Fruit fly (Drosophila melanogaster): ENCODE data around the gene CG46448.

CG46448 gene

dm6 chr2L:2373818-2374746, 17.4 kb upstream of the CG46448 start, which contains the start of the genes CG3609 and CG15390 (continued):
- TF ChIP-seq CG8388 (GFP tag; optimal IDR thresholded peaks at IDR 0.05) (peak; percentile 31), CG11456 (GFP tag; IDR thresholded peaks at IDR 0.05) (peak; percentile 96), Atf-2 (GFP tag; optimal IDR thresholded peaks at IDR 0.05) (peak; percentile 80), CG1792 (GFP tag; optimal IDR thresholded peaks at IDR 0.05) (peak; percentile 78), CG3995 (GFP tag; optimal IDR thresholded peaks at IDR 0.05) (peak; percentile 31), CG9932 (GFP tag; IDR thresholded peaks at IDR 0.05) (peak; percentile 97), CG5953 (GFP tag; IDR thresholded peaks at IDR 0.05) (peak; percentile 51; the same call in 1 of the 2 replicates), Awh (GFP tag; IDR thresholded peaks at IDR 0.05) (peak; percentile 74), CG4404 (GFP tag; IDR thresholded peaks at IDR 0.05) (peak; percentile 51), crp (GFP tag; optimal IDR thresholded peaks at IDR 0.05) (peak; percentile 85 to 99), HmgZ (tag; optimal IDR thresholded peaks at IDR 0.05) (peak; percentile 87), NFAT (GFP tag; IDR thresholded peaks at IDR 0.05) (peak; percentile 99), luna (GFP tag; optimal IDR thresholded peaks at IDR 0.05) (peak; percentile 81), CG6689 (GFP tag; IDR thresholded peaks at IDR 0.05) (peak; percentile 47), CG18011 (GFP tag; optimal IDR thresholded peaks at IDR 0.05) (peak; percentile 70), CG31388 (GFP tag; optimal IDR thresholded peaks at IDR 0.05) (peak; percentile 76), TFAM (GFP tag; optimal IDR thresholded peaks at IDR 0.05) (no peak), CG32767 (GFP tag; IDR thresholded peaks at IDR 0.05) (peak; percentile 62), pnt (GFP tag; optimal IDR thresholded peaks at IDR 0.05) (peak; percentile 67), CG2129 (GFP tag; IDR thresholded peaks at IDR 0.05; ENCODE audit: partially characterized antibody) (no peak), gcm2 (GFP tag; optimal IDR thresholded peaks at IDR 0.05) (peak; percentile 68), Ssrp (tag; optimal IDR thresholded peaks at IDR 0.05) (peak; percentile 45), Camta (GFP tag; optimal IDR thresholded peaks at IDR 0.05) (peak; percentile 67), CG13424 (tag; optimal IDR thresholded peaks at IDR 0.05) (peak; percentile 72), MBD-R2 (GFP tag; IDR thresholded peaks at IDR 0.05) (peak; percentile 97), Hr51 (GFP tag; optimal IDR thresholded peaks at IDR 0.05) (peak; percentile 81 to 92), kah (GFP tag; optimal IDR thresholded peaks at IDR 0.05) (peak; percentile 6), bigmax (GFP tag; optimal IDR thresholded peaks at IDR 0.05) (no peak), chm (GFP tag; IDR thresholded peaks at IDR 0.05) (peak; percentile 90), CG9215 (GFP tag; IDR thresholded peaks at IDR 0.05) (peak; percentile 68), Opbp (GFP tag; IDR thresholded peaks at IDR 0.05; ENCODE audit: partially characterized antibody) (peak; percentile 25; the same call in 1 of the 3 replicates), Med (GFP tag) (peak; percentile 99), CG12155 (GFP tag; optimal IDR thresholded peaks at IDR 0.05) (peak; percentile 86), Nf-YB (GFP tag; optimal IDR thresholded peaks at IDR 0.05) (peak; percentile 31), CG17912 (GFP tag; optimal IDR thresholded peaks at IDR 0.05) (peak; percentile 78), CG5180 (GFP tag; optimal IDR thresholded peaks at IDR 0.05) (no peak), CG9876 (GFP tag; optimal IDR thresholded peaks at IDR 0.05) (peak; percentile 75), CG34376 (GFP tag; optimal IDR thresholded peaks at IDR 0.05) (peak; percentile 88), CG16813 (GFP tag; IDR thresholded peaks at IDR 0.05; ENCODE audit: partially characterized antibody) (no peak), CG1832 (GFP tag; optimal IDR thresholded peaks at IDR 0.05) (no peak), CG6654 (GFP tag; optimal IDR thresholded peaks at IDR 0.05) (no peak), CG2889 (GFP tag; IDR thresholded peaks at IDR 0.05) (peak; percentile 50; the same call in 1 of the 3 replicates), Blimp-1 (GFP tag; optimal IDR thresholded peaks at IDR 0.05) (peak; percentile 60), CG1024 (GFP tag; IDR thresholded peaks at IDR 0.05) (peak; percentile 55; the same call in 1 of the 2 replicates), CG15269 (tag; optimal IDR thresholded peaks at IDR 0.05) (peak; percentile 77), zen (tag; optimal IDR thresholded peaks at IDR 0.05) (peak; percentile 75), Nf-YC (tag; optimal IDR thresholded peaks at IDR 0.05) (peak; percentile 59), wdn (GFP tag; IDR thresholded peaks at IDR 0.05) (peak; percentile 69)

All from whole organism, embryonic.